Worm (Caenorhabditis elegans): ENCODE data around the gene flp-11.

The flp-11 gene

ce11 chrX:4662964-4663684, 14.8 kb downstream of the flp-11 start (continued):
- TF ChIP-seq nhr-42 (GFP tag; IDR thresholded peaks at IDR 0.05) (no peak), Y75B8A.6 (GFP tag; IDR thresholded peaks at IDR 0.05) (no peak), nhr-28 (tag; optimal IDR thresholded peaks at IDR 0.05) (peak; percentile 47), nhr-102 (tag; optimal IDR thresholded peaks at IDR 0.05) (no peak), lin-38 (GFP tag; IDR thresholded peaks at IDR 0.05) (no peak), saeg-2 (GFP tag; IDR thresholded peaks at IDR 0.05) (no peak), mes-2 (tag; optimal IDR thresholded peaks at IDR 0.05; ENCODE audit: poor library complexity, severe bottlenecking) (no peak), Y48G9A.11 (GFP tag; IDR thresholded peaks at IDR 0.05) (no peak), dve-1 (tag; optimal IDR thresholded peaks at IDR 0.05; ENCODE audit: insufficient read depth) (peak; percentile 38), spr-3 (GFP tag; optimal IDR thresholded peaks at IDR 0.05) (no peak)

ce11 chrX:4662293-4662825, 15.6 kb downstream of the flp-11 start:
- peak; percentile 90 for TF ChIP-seq nhr-28 (tag; optimal IDR thresholded peaks at IDR 0.05)
- peak; percentile 62 for TF ChIP-seq nhr-25 (tag; optimal IDR thresholded peaks at IDR 0.05; ENCODE audit: borderline replicate concordance, insufficient read depth)
- TF ChIP-seq unc-62 (GFP tag; optimal IDR thresholded peaks at IDR 0.05 in 1 of 2) = peak in 1 of 2 experiments; percentile 81
- TF ChIP-seq unc-62 (tag; optimal IDR thresholded peaks at IDR 0.05) = no peak
- no peak for TF ChIP-seq daf-19 (GFP tag; conservative IDR thresholded peaks at IDR 0.05)
- peak; percentile 26 for TF ChIP-seq rbr-2 (tag; optimal IDR thresholded peaks at IDR 0.05)
- TF ChIP-seq duxl-1 (tag; optimal IDR thresholded peaks at IDR 0.05; ENCODE audit: poor library complexity) = peak; percentile 11
- TF ChIP-seq nhr-41 (GFP tag; IDR thresholded peaks at IDR 0.05) = no peak
- TF ChIP-seq dmd-6 (GFP tag; IDR thresholded peaks at IDR 0.05) = peak; percentile 76
- no peak for TF ChIP-seq nhr-42 (GFP tag; IDR thresholded peaks at IDR 0.05)
- TF ChIP-seq daf-16 (GFP tag; optimal IDR thresholded peaks at IDR 0.05) = no peak
- peak; percentile 60 for TF ChIP-seq daf-16 (tag; optimal IDR thresholded peaks at IDR 0.05)
- no peak for TF ChIP-seq Y5F2A.4 (GFP tag; optimal IDR thresholded peaks at IDR 0.05)
- no peak for TF ChIP-seq lin-13 (GFP tag; optimal IDR thresholded peaks at IDR 0.05)
- peak; percentile 49 for TF ChIP-seq nhr-77 (tag; optimal IDR thresholded peaks at IDR 0.05)
- TF ChIP-seq lsy-2 (tag; optimal IDR thresholded peaks at IDR 0.05) = peak; percentile 13 to 51
- TF ChIP-seq nhr-10 (tag; optimal IDR thresholded peaks at IDR 0.05) = peak; percentile 21
- TF ChIP-seq hif-1 (tag; optimal IDR thresholded peaks at IDR 0.05) = peak in 1 of 2 experiments; percentile 23
- TF ChIP-seq F44E2.7 (GFP tag; IDR thresholded peaks at IDR 0.05) = no peak
- no peak for TF ChIP-seq set-16 (GFP tag; IDR thresholded peaks at IDR 0.05)
- no peak for TF ChIP-seq dmd-8 (GFP tag; IDR thresholded peaks at IDR 0.05)
- no peak for TF ChIP-seq F10B5.3 (tag; optimal IDR thresholded peaks at IDR 0.05)
- TF ChIP-seq nhr-6 (tag; optimal IDR thresholded peaks at IDR 0.05) = peak; percentile 77
- TF ChIP-seq T26A8.4 (GFP tag; IDR thresholded peaks at IDR 0.05) = no peak
- no peak for TF ChIP-seq madf-5 (GFP tag; IDR thresholded peaks at IDR 0.05)
- TF ChIP-seq zfp-2 (tag; optimal IDR thresholded peaks at IDR 0.05) = no peak
- TF ChIP-seq ces-1 (GFP tag; optimal IDR thresholded peaks at IDR 0.05) = no peak
- no peak; the same call in 1 of the 2 replicates for TF ChIP-seq madf-9 (GFP tag; conservative IDR thresholded peaks at IDR 0.05)
- TF ChIP-seq tra-1 (GFP tag; IDR thresholded peaks at IDR 0.05) = no peak
- no peak for TF ChIP-seq ztf-7 (tag; optimal IDR thresholded peaks at IDR 0.05)
- no peak for TF ChIP-seq F26F4.8 (GFP tag; conservative IDR thresholded peaks at IDR 0.05)
- no peak for TF ChIP-seq zfp-3 (GFP tag; conservative IDR thresholded peaks at IDR 0.05)
- TF ChIP-seq lir-3 (tag; optimal IDR thresholded peaks at IDR 0.05) = no peak
- peak; percentile 53; the same call in 1 of the 2 replicates for TF ChIP-seq hmg-1.1 (GFP tag; IDR thresholded peaks at IDR 0.05)
- TF ChIP-seq pqm-1 (tag; optimal IDR thresholded peaks at IDR 0.05) = peak; percentile 93
- TF ChIP-seq lin-39 (tag; optimal IDR thresholded peaks at IDR 0.05) = no peak
- TF ChIP-seq nhr-102 (tag; optimal IDR thresholded peaks at IDR 0.05) = no peak
- TF ChIP-seq dve-1 (tag; optimal IDR thresholded peaks at IDR 0.05; ENCODE audit: insufficient read depth) = peak; percentile 69
- peak; percentile 70 for TF ChIP-seq hlh-11 (tag; optimal IDR thresholded peaks at IDR 0.05)
- peak; percentile 29 for TF ChIP-seq mxl-3 (GFP tag; optimal IDR thresholded peaks at IDR 0.05)
- TF ChIP-seq php-3 (GFP tag; IDR thresholded peaks at IDR 0.05) = no peak

Data from whole organism, L4 larva.